Fruit fly (Drosophila melanogaster) whole organism, embryonic: ENCODE data around the gene isoQC.

Experiments used
- BEAF-32 ChIP-seq: fragments of 200-800 bp; sonication (Bioruptor generic); optimal IDR thresholded peaks from 3 replicates; lab custom pipeline; 2017; ENCODE audit warnings: missing biosample characterization, missing genetic modification characterization, mild to moderate bottlenecking, moderate library complexity, missing genetic modification reagents
- Bgb ChIP-seq: fragments of 200-800 bp; sonication (Bioruptor generic); IDR thresholded peaks from 2 replicates; pipeline ENCODE4 v1.3.6; 2022; ENCODE audit warnings: missing biosample characterization, missing genetic modification characterization; ENCODE audit not compliant: partially characterized antibody
- CG10267 ChIP-seq: fragments of 200-800 bp; sonication (Bioruptor generic); optimal IDR thresholded peaks from 2 replicates; lab custom pipeline; 2018; ENCODE audit warnings: missing biosample characterization, mild to moderate bottlenecking, missing genetic modification characterization, moderate library complexity
- CG10959 ChIP-seq: fragments of 200-800 bp; sonication (Bioruptor generic); IDR thresholded peaks from 2 replicates; pipeline ENCODE4 v1.3.6; 2022; ENCODE audit warnings: missing biosample characterization, missing genetic modification characterization
- CG12659 ChIP-seq: fragments of 200-800 bp; sonication (Bioruptor generic); optimal IDR thresholded peaks from 3 replicates; lab custom pipeline; 2017; ENCODE audit warnings: mild to moderate bottlenecking, missing biosample characterization, missing genetic modification reagents, missing genetic modification characterization
- CG12744 ChIP-seq: fragments of 200-800 bp; sonication (Bioruptor generic); optimal IDR thresholded peaks from 2 replicates; lab custom pipeline; 2016; ENCODE audit warnings: missing biosample characterization, missing genetic modification characterization
- CG13287 ChIP-seq: fragments of 200-800 bp; sonication (Bioruptor generic); IDR thresholded peaks from 2 replicates; pipeline ENCODE4 v1.3.6; 2022; ENCODE audit warnings: missing biosample characterization, missing genetic modification characterization; ENCODE audit not compliant: partially characterized antibody
- CG15696 ChIP-seq: fragments of 200-800 bp; sonication (Bioruptor generic); optimal IDR thresholded peaks from 2 replicates; lab custom pipeline; 2019; ENCODE audit warnings: missing biosample characterization, mild to moderate bottlenecking, missing genetic modification characterization, moderate library complexity
- CG17186 ChIP-seq: fragments of 200-800 bp; sonication (Bioruptor generic); optimal IDR thresholded peaks from 3 replicates; lab custom pipeline; 2017; ENCODE audit warnings: missing biosample characterization, missing genetic modification reagents, missing genetic modification characterization
- CG1792 ChIP-seq: fragments of 200-800 bp; sonication (Bioruptor generic); optimal IDR thresholded peaks from 2 replicates; lab custom pipeline; 2016; ENCODE audit warnings: missing biosample characterization, missing genetic modification characterization
- CG2116 ChIP-seq: fragments of 200-800 bp; sonication (Bioruptor generic); optimal IDR thresholded peaks from 3 replicates; lab custom pipeline; 2018; ENCODE audit warnings: missing biosample characterization, mild to moderate bottlenecking, missing genetic modification characterization
- CG2712 ChIP-seq: fragments of 200-800 bp; optimal IDR thresholded peaks from 3 replicates; lab custom pipeline; 2019; ENCODE audit warnings: missing biosample characterization, mild to moderate bottlenecking, missing genetic modification characterization, moderate library complexity
- CG30020 ChIP-seq: fragments of 200-800 bp; optimal IDR thresholded peaks from 2 replicates; lab custom pipeline; 2019; ENCODE audit warnings: missing biosample characterization, mild to moderate bottlenecking, missing genetic modification characterization, moderate library complexity
- CG32767 ChIP-seq: fragments of 200-800 bp; sonication (Bioruptor generic); IDR thresholded peaks from 2 replicates; pipeline ENCODE4 v1.3.6; 2022; ENCODE audit warnings: missing biosample characterization, missing genetic modification characterization
- CG3407 ChIP-seq: fragments of 200-800 bp; sonication (Bioruptor generic); optimal IDR thresholded peaks from 2 replicates; lab custom pipeline; 2018; ENCODE audit warnings: missing biosample characterization, mild to moderate bottlenecking, missing genetic modification characterization
- CG34224 ChIP-seq: fragments of 200-800 bp; sonication (Bioruptor generic); IDR thresholded peaks from 3 replicates; pipeline ENCODE4 v1.3.6; 2022; ENCODE audit warnings: missing biosample characterization, missing genetic modification characterization; ENCODE audit not compliant: partially characterized antibody
- CG34422 ChIP-seq: fragments of 200-800 bp; sonication (Bioruptor generic); IDR thresholded peaks from 3 replicates; pipeline ENCODE4 v1.3.6; 2022; ENCODE audit warnings: missing biosample characterization, missing genetic modification characterization
- CG4617 ChIP-seq: fragments of 200-800 bp; sonication (Bioruptor generic); optimal IDR thresholded peaks from 3 replicates; lab custom pipeline; 2016; ENCODE audit warnings: missing biosample characterization, missing genetic modification characterization, borderline replicate concordance
- CG6689 ChIP-seq: fragments of 200-800 bp; sonication (Bioruptor generic); IDR thresholded peaks from 2 replicates; pipeline ENCODE4 v1.3.6; 2022; ENCODE audit warnings: missing biosample characterization, missing genetic modification characterization
- CG8924 ChIP-seq: fragments of 200-800 bp; optimal IDR thresholded peaks from 3 replicates; lab custom pipeline; 2019; ENCODE audit warnings: missing biosample characterization, mild to moderate bottlenecking, missing genetic modification characterization, moderate library complexity
- CG9797 ChIP-seq: fragments of 200-800 bp; sonication (Bioruptor generic); optimal IDR thresholded peaks from 3 replicates; lab custom pipeline; 2018; ENCODE audit warnings: missing biosample characterization, mild to moderate bottlenecking, missing genetic modification characterization
- CoRest ChIP-seq: fragments of 200-800 bp; sonication (Bioruptor generic); optimal IDR thresholded peaks from 3 replicates; lab custom pipeline; 2018; ENCODE audit warnings: missing biosample characterization, mild to moderate bottlenecking, missing genetic modification characterization, moderate library complexity
- E2f2 ChIP-seq: fragments of 200-800 bp; sonication (Bioruptor generic); IDR thresholded peaks from 2 replicates; pipeline ENCODE4 v1.3.6; 2022; ENCODE audit warnings: missing biosample characterization, missing genetic modification characterization
- Ets97D ChIP-seq: fragments of 200-800 bp; sonication (Bioruptor generic); optimal IDR thresholded peaks from 3 replicates; lab custom pipeline; 2016; ENCODE audit warnings: missing biosample characterization, missing genetic modification characterization
- HmgZ ChIP-seq: fragments of 200-800 bp; sonication (Bioruptor generic); optimal IDR thresholded peaks from 2 replicates; lab custom pipeline; 2018; ENCODE audit warnings: missing biosample characterization, mild to moderate bottlenecking, missing genetic modification characterization
- Hmx ChIP-seq: fragments of 200-800 bp; sonication (Bioruptor generic); optimal IDR thresholded peaks from 2 replicates; lab custom pipeline; 2016; ENCODE audit warnings: missing biosample characterization, missing genetic modification characterization
- MBD-R2 ChIP-seq: fragments of 200-800 bp; sonication (Bioruptor generic); IDR thresholded peaks from 2 replicates; pipeline ENCODE4 v1.3.6; 2022; ENCODE audit warnings: missing biosample characterization, missing genetic modification characterization
- MESR4 ChIP-seq: fragments of 200-800 bp; sonication (Bioruptor generic); optimal IDR thresholded peaks from 2 replicates; lab custom pipeline; 2018; ENCODE audit warnings: missing biosample characterization, mild to moderate bottlenecking, missing genetic modification characterization, moderate library complexity
- Pdp1 ChIP-seq, 2 experiments: fragments of 200-800 bp; sonication (Bioruptor generic); optimal IDR thresholded peaks; 3 replicates each; lab custom pipeline; 2016; ENCODE audit warnings: missing biosample characterization in 2 of 2, missing genetic modification characterization in 2 of 2, mild to moderate bottlenecking in 1 of 2, moderate library complexity in 1 of 2
- Sin3A ChIP-seq: fragments of >200 bp; optimal IDR thresholded peaks from 2 replicates; lab custom pipeline; 2018
- Sry-δ ChIP-seq: fragments of 200-800 bp; sonication (Bioruptor generic); optimal IDR thresholded peaks from 2 replicates; lab custom pipeline; 2016; ENCODE audit warnings: missing biosample characterization, missing genetic modification characterization
- Tbp ChIP-seq: fragments of >200 bp; optimal IDR thresholded peaks from 2 replicates; lab custom pipeline; 2018; ENCODE audit warnings: missing biosample characterization, missing genetic modification characterization
- amos ChIP-seq: fragments of 200-800 bp; sonication (Bioruptor generic); IDR thresholded peaks from 2 replicates; pipeline ENCODE4 v1.3.6; 2022; ENCODE audit warnings: missing biosample characterization, missing genetic modification characterization; ENCODE audit not compliant: partially characterized antibody
- bbx ChIP-seq: fragments of 200-800 bp; sonication (Bioruptor generic); IDR thresholded peaks from 2 replicates; pipeline ENCODE4 v1.3.6; 2022; ENCODE audit warnings: missing biosample characterization, missing genetic modification characterization; ENCODE audit not compliant: partially characterized antibody
- crol ChIP-seq: fragments of 200-800 bp; sonication (Bioruptor generic); IDR thresholded peaks from 2 replicates; pipeline ENCODE4 v1.3.6; 2022; ENCODE audit warnings: missing biosample characterization, missing genetic modification characterization
- crp ChIP-seq, 2 experiments: fragments of 200-800 bp; sonication (Bioruptor generic); optimal IDR thresholded peaks; 2 replicates in 1 of 2; 3 replicates in 1 of 2; lab custom pipeline; 2017; ENCODE audit warnings: missing biosample characterization in 2 of 2, missing genetic modification characterization in 2 of 2, mild to moderate bottlenecking in 1 of 2, moderate library complexity in 1 of 2
- dimm ChIP-seq: fragments of 200-800 bp; sonication (Bioruptor generic); IDR thresholded peaks from 2 replicates; pipeline ENCODE4 v1.3.6; 2022; ENCODE audit warnings: missing biosample characterization, missing genetic modification characterization
- gfzf ChIP-seq: fragments of 200-800 bp; sonication (Bioruptor generic); optimal IDR thresholded peaks from 2 replicates; lab custom pipeline; 2016; ENCODE audit warnings: missing biosample characterization, mild to moderate bottlenecking, missing genetic modification characterization, moderate library complexity
- lab ChIP-seq: fragments of 200-800 bp; sonication (Bioruptor generic); optimal IDR thresholded peaks from 3 replicates; lab custom pipeline; 2017; ENCODE audit warnings: missing biosample characterization, missing genetic modification characterization, mild to moderate bottlenecking, moderate library complexity, missing genetic modification reagents
- lmd ChIP-seq: fragments of 200-800 bp; sonication (Bioruptor generic); IDR thresholded peaks from 2 replicates; pipeline ENCODE4 v1.3.6; 2022; ENCODE audit warnings: missing biosample characterization, missing genetic modification characterization
- pzg ChIP-seq: fragments of 200-800 bp; sonication (Bioruptor generic); optimal IDR thresholded peaks from 3 replicates; lab custom pipeline; 2018; ENCODE audit warnings: missing biosample characterization, mild to moderate bottlenecking, missing genetic modification characterization, moderate library complexity
- ranshi ChIP-seq: fragments of 200-800 bp; sonication (Bioruptor generic); IDR thresholded peaks from 2 replicates; pipeline ENCODE4 v1.3.6; 2022; ENCODE audit warnings: missing biosample characterization, missing genetic modification characterization
- sc ChIP-seq, 3 experiments: fragments of >200 bp in 2 of 3; fragments of 200-800 bp in 1 of 3; sonication (Bioruptor generic) in 1 of 3; optimal IDR thresholded peaks; 2 replicates in 2 of 3; 3 replicates in 1 of 3; lab custom pipeline; 2017; ENCODE audit warnings: mild to moderate bottlenecking in 1 of 3, missing biosample characterization in 1 of 3, missing genetic modification characterization in 1 of 3, missing genetic modification reagents in 1 of 3
- sd ChIP-seq: fragments of 200-800 bp; sonication (Bioruptor generic); optimal IDR thresholded peaks from 3 replicates; lab custom pipeline; 2018; ENCODE audit warnings: missing biosample characterization, mild to moderate bottlenecking, missing genetic modification characterization, moderate library complexity
- sens ChIP-seq: fragments of 200-800 bp; sonication (Bioruptor generic); peaks from one replicate; lab custom pipeline; 2016; ENCODE audit warnings: missing biosample characterization, missing genetic modification characterization
- slbo ChIP-seq: fragments of 200-800 bp; sonication (Bioruptor generic); IDR thresholded peaks from 2 replicates; pipeline ENCODE4 v1.3.6; 2022; ENCODE audit warnings: missing biosample characterization, missing genetic modification characterization
- sr ChIP-seq: fragments of 200-800 bp; sonication (Bioruptor generic); IDR thresholded peaks from 3 replicates; pipeline ENCODE4 v1.3.6; 2022; ENCODE audit warnings: missing biosample characterization, missing genetic modification characterization
- stwl ChIP-seq: fragments of 200-800 bp; sonication (Bioruptor generic); optimal IDR thresholded peaks from 3 replicates; lab custom pipeline; 2018; ENCODE audit warnings: missing biosample characterization, mild to moderate bottlenecking, missing genetic modification characterization, moderate library complexity
- sug ChIP-seq: fragments of 200-800 bp; optimal IDR thresholded peaks from 2 replicates; lab custom pipeline; 2019; ENCODE audit warnings: missing biosample characterization, mild to moderate bottlenecking, missing genetic modification characterization, moderate library complexity

isoQC gene

dm6 chr3L:20432297-20432696 is 42.0 kb upstream of the isoQC start, which contains the start of the genes Las and Psn (continued):
- no peak for TF ChIP-seq CG1792
- TF ChIP-seq Tbp (GFP tag; lab: Kevin White, UChicago) = no peak
- no peak for TF ChIP-seq crol
- peak; percentile 51 for TF ChIP-seq Ets97D (GFP tag; lab: Kevin White, UChicago)
- TF ChIP-seq slbo = no peak
- no peak for TF ChIP-seq CG10959 (GFP tag; lab: Robert Waterston, UW)
- no peak for TF ChIP-seq CG12744
- TF ChIP-seq CG6689 = no peak

DNA sequence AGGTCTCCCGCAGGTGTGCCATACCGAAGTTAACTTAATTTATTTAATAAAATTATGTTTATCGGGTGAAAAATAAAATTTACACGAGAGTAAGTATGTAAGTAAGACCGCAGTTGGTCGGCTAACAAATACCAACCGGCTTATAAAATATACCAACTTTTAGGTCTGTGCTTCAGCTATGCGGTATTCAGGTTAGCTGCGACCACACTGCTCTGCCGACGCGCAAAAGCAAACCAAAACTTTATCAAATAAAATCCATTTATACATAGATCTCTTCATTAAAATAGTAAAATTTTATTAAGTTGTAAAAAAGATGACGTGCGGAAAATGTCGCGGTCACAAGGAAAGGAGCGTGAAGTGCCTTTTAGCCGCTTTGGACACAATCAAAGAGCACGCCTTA is 38.2 kb upstream of the isoQC start, which contains the start of the genes mRpL15 and CtIP:
Gene mRpL15, minus strand, starts transcription at position 141 of the 400 bp plus-strand sequence.
Gene CtIP, plus strand, starts transcription at position 182 of the 400 bp plus-strand sequence.
- TF ChIP-seq CG34422 (peak; percentile 68; the same call in 1 of the 3 replicates), sug (tag; lab: Kevin White, UChicago) (peak; percentile 1), CG10267 (tag; lab: Kevin White, UChicago) (peak; percentile 26), ranshi (GFP tag; lab: Robert Waterston, UW) (no peak), CG8924 (tag; lab: Kevin White, UChicago) (peak; percentile 3), CG32767 (GFP tag; lab: Robert Waterston, UW) (no peak), pzg (peak; percentile 79), amos (peak; percentile 36; the same call in 1 of the 2 replicates), Bgb (GFP tag; lab: Robert Waterston, UW) (peak; percentile 39; the same call in 1 of the 2 replicates), crp (GFP tag; optimal IDR thresholded peaks at IDR 0.05; lab: Kevin White, UChicago) (peak in 1 of 2 experiments; percentile 65), CG30020 (peak; percentile 13), Sry-δ (GFP tag; lab: Kevin White, UChicago) (peak; percentile 39), CG12659 (GFP tag; lab: Kevin White, UChicago) (peak; percentile 47), CG17186 (GFP tag; lab: Kevin White, UChicago) (peak; percentile 49), gfzf (GFP tag; lab: Kevin White, UChicago) (peak; percentile 88), sens (GFP tag; lab: Kevin White, UChicago) (peak; percentile 33), CG13287 (GFP tag; lab: Robert Waterston, UW) (peak; percentile 51; the same call in 1 of the 2 replicates), HmgZ (tag; lab: Kevin White, UChicago) (peak; percentile 15), BEAF-32 (GFP tag; lab: Kevin White, UChicago) (peak; percentile 43), CG3407 (GFP tag; lab: Kevin White, UChicago) (no peak), dimm (GFP tag; lab: Robert Waterston, UW) (no peak), lmd (GFP tag; lab: Robert Waterston, UW) (no peak), MBD-R2 (GFP tag; lab: Robert Waterston, UW) (peak; percentile 86), bbx (GFP tag; lab: Robert Waterston, UW) (peak; percentile 55), E2f2 (peak; percentile 68), sr (GFP tag; lab: Robert Waterston, UW) (no peak), lab (GFP tag; lab: Kevin White, UChicago) (no peak), CG2116 (peak; percentile 5), sc (optimal IDR thresholded peaks at IDR 0.05; lab: Kevin White, UChicago) (no peak), sc (GFP tag; optimal IDR thresholded peaks at IDR 0.05; lab: Kevin White, UChicago) (no peak), stwl (peak; percentile 68), CG2712 (tag; lab: Kevin White, UChicago) (peak; percentile 11), sd (tag; lab: Kevin White, UChicago) (peak; percentile 53), CG15696 (tag; lab: Kevin White, UChicago) (no peak), MESR4 (GFP tag; lab: Kevin White, UChicago) (peak; percentile 39), CG9797 (GFP tag; lab: Kevin White, UChicago) (peak; percentile 83), Pdp1 (GFP tag; optimal IDR thresholded peaks at IDR 0.05; lab: Kevin White, UChicago) (peak in 1 of 2 experiments; percentile 29), CG4617 (peak; percentile 87), Hmx (GFP tag; lab: Kevin White, UChicago) (no peak), CG34224 (GFP tag; lab: Robert Waterston, UW) (peak; percentile 26; the same call in 1 of the 3 replicates), CoRest (no peak), Sin3A (peak; percentile 22)
